Worm (Caenorhabditis elegans) whole organism, late embryonic: ENCODE results near the gene F02E8.4.

ENCODE experiments used
- ceh-45 ChIP-seq: fragments of 200-800 bp; sonication (Bioruptor generic); IDR thresholded peaks from 2 replicates; pipeline ENCODE4 v1.3.6; 2022; ENCODE audit warnings: missing genetic modification reagents, missing genetic modification characterization, missing compliant biosample characterization
- fkh-10 ChIP-seq: fragments of 150-350 bp; optimal IDR thresholded peaks from 2 replicates; lab custom pipeline; 2014; ENCODE audit warnings: missing biosample characterization, missing genetic modification reagents, missing genetic modification characterization
- hlh-6 ChIP-seq: sonication (generic microtip); optimal IDR thresholded peaks from 2 replicates; lab custom pipeline; 2016; ENCODE audit warnings: missing genotype, missing genetic modification characterization, missing compliant biosample characterization

ce11 chrX:4462390-4462789 lies 8.5 kb downstream of the F02E8.4 start, which contains the start of gene atg-16.1:
- TF ChIP-seq hlh-6 (tag; lab: Kevin White, UChicago) (no peak), fkh-10 (GFP tag; lab: Kevin White, UChicago) (no peak), ceh-45 (GFP tag; lab: Robert Waterston, UW) (no peak)
